Fruit fly (Drosophila melanogaster): ENCODE results near the gene CG8960.
A peak's percentile ranks its signal among the peaks of the same experiment; 100 is the strongest.

dm6 chr3L:2164031-2164537 is 32.7 kb upstream of the CG8960 start:
- TF ChIP-seq usp (GFP tag; optimal IDR thresholded peaks at IDR 0.05) (no peak), EcR (GFP tag; optimal IDR thresholded peaks at IDR 0.05) (no peak), CG8478 (optimal IDR thresholded peaks at IDR 0.05) (no peak), pan (optimal IDR thresholded peaks at IDR 0.05) (peak; percentile 88)
